Fruit fly (Drosophila melanogaster): Measurements from ENCODE around the gene CG10301.

The CG10301 gene

dm6 chr3R:23757912-23758607 is 48.1 kb downstream of the CG10301 start, which contains the start of the genes PTPMT1 and Hrd3:
PTPMT1 (plus strand) TSS chr3R:23758339.
Hrd3 (minus strand) TSS chr3R:23758557.
- TF ChIP-seq CG4318 (GFP tag; optimal IDR thresholded peaks at IDR 0.05) (peak; percentile 99), svp (GFP tag) (peak; percentile 99), dsx (GFP tag; optimal IDR thresholded peaks at IDR 0.05; ENCODE audit: poor library complexity, severe bottlenecking) (peak; percentile 96), CG11902 (GFP tag; optimal IDR thresholded peaks at IDR 0.05) (peak; percentile 98), Eip75B (GFP tag; optimal IDR thresholded peaks at IDR 0.05) (peak; percentile 99), Hr39 (GFP tag; optimal IDR thresholded peaks at IDR 0.05) (peak; percentile 98), CG11294 (GFP tag; IDR thresholded peaks at IDR 0.05) (peak; percentile 95), Ets21C (GFP tag; optimal IDR thresholded peaks at IDR 0.05) (peak; percentile 98), Met (GFP tag; optimal IDR thresholded peaks at IDR 0.05) (peak; percentile 99), esn (GFP tag; optimal IDR thresholded peaks at IDR 0.05) (peak; percentile 100), vri (GFP tag; optimal IDR thresholded peaks at IDR 0.05) (peak; percentile 97), achi (GFP tag; optimal IDR thresholded peaks at IDR 0.05) (peak; percentile 98), Sox15 (GFP tag; optimal IDR thresholded peaks at IDR 0.05) (peak; percentile 99), topi (GFP tag; optimal IDR thresholded peaks at IDR 0.05) (peak; percentile 99), CG10669 (GFP tag; optimal IDR thresholded peaks at IDR 0.05) (peak; percentile 99), Sox14 (GFP tag; optimal IDR thresholded peaks at IDR 0.05) (peak; percentile 99), eg (GFP tag; IDR thresholded peaks at IDR 0.05) (peak; percentile 94), CG7368 (GFP tag; optimal IDR thresholded peaks at IDR 0.05) (peak; percentile 97), CG31627 (GFP tag; optimal IDR thresholded peaks at IDR 0.05) (peak; percentile 99), fd59A (GFP tag; optimal IDR thresholded peaks at IDR 0.05) (peak; percentile 99), CG15336 (GFP tag; IDR thresholded peaks at IDR 0.05) (peak; percentile 97), CG1621 (tag; optimal IDR thresholded peaks at IDR 0.05) (peak; percentile 94), CG34406 (GFP tag; optimal IDR thresholded peaks at IDR 0.05) (peak; percentile 99), Eip78C (GFP tag) (peak; percentile 100), CG32006 (GFP tag; optimal IDR thresholded peaks at IDR 0.05) (peak; percentile 100), Hr38 (GFP tag; optimal IDR thresholded peaks at IDR 0.05) (peak; percentile 68), CG6808 (GFP tag; optimal IDR thresholded peaks at IDR 0.05) (peak; percentile 98), Gug (GFP tag; IDR thresholded peaks at IDR 0.05) (peak; percentile 96), fkh (GFP tag; optimal IDR thresholded peaks at IDR 0.05) (peak; percentile 92), Hr4 (GFP tag; optimal IDR thresholded peaks at IDR 0.05) (peak; percentile 99), CG6854 (GFP tag; optimal IDR thresholded peaks at IDR 0.05) (peak; percentile 97), Ets96B (tag; optimal IDR thresholded peaks at IDR 0.05) (peak; percentile 98), acj6 (GFP tag; optimal IDR thresholded peaks at IDR 0.05) (peak; percentile 99), CG3919 (GFP tag; optimal IDR thresholded peaks at IDR 0.05) (peak; percentile 99), cyc (GFP tag; optimal IDR thresholded peaks at IDR 0.05) (peak; percentile 99), CG8632 (GFP tag; optimal IDR thresholded peaks at IDR 0.05) (peak; percentile 99), pdm3 (GFP tag; optimal IDR thresholded peaks at IDR 0.05) (peak; percentile 99), CG6163 (GFP tag; IDR thresholded peaks at IDR 0.05) (peak; percentile 93), CG6792 (GFP tag; optimal IDR thresholded peaks at IDR 0.05) (peak; percentile 98), Sox102F (GFP tag; optimal IDR thresholded peaks at IDR 0.05) (peak; percentile 99), CG8119 (GFP tag; IDR thresholded peaks at IDR 0.05) (peak; percentile 97), lz (GFP tag; optimal IDR thresholded peaks at IDR 0.05) (peak; percentile 99), CG10631 (GFP tag; optimal IDR thresholded peaks at IDR 0.05) (peak; percentile 99), fd85E (GFP tag; optimal IDR thresholded peaks at IDR 0.05) (peak; percentile 95), CG16779 (tag; optimal IDR thresholded peaks at IDR 0.05) (peak; percentile 97), Smox (GFP tag; optimal IDR thresholded peaks at IDR 0.05) (peak; percentile 99), OdsH (GFP tag; optimal IDR thresholded peaks at IDR 0.05) (peak; percentile 99), net (GFP tag; optimal IDR thresholded peaks at IDR 0.05) (peak; percentile 99), CG9139 (GFP tag; optimal IDR thresholded peaks at IDR 0.05) (peak; percentile 96), CG8319 (GFP tag; optimal IDR thresholded peaks at IDR 0.05) (peak; percentile 98), salr (GFP tag; optimal IDR thresholded peaks at IDR 0.05) (peak; percentile 95 to 100), CG6276 (GFP tag; optimal IDR thresholded peaks at IDR 0.05) (peak; percentile 99)

Data from whole organism, prepupa.